Fruit fly (Drosophila melanogaster) whole organism, embryonic: ENCODE data around the gene CG31365.

Experiments
- Abd-B ChIP-seq: fragments of 200-800 bp; sonication (Bioruptor generic); optimal IDR thresholded peaks from 2 replicates; lab custom pipeline; 2018; ENCODE audit warnings: missing biosample characterization, mild to moderate bottlenecking, missing genetic modification characterization, moderate library complexity
- Aef1 ChIP-seq: fragments of 200-800 bp; sonication (Bioruptor generic); IDR thresholded peaks from 3 replicates; pipeline ENCODE4 v1.3.6; 2022; ENCODE audit warnings: missing biosample characterization, missing genetic modification characterization
- Atf-2 ChIP-seq: fragments of 200-800 bp; sonication (Bioruptor generic); optimal IDR thresholded peaks from 2 replicates; lab custom pipeline; 2016; ENCODE audit warnings: missing biosample characterization, missing genetic modification characterization
- CG10274 ChIP-seq: fragments of 200-800 bp; sonication (Bioruptor generic); optimal IDR thresholded peaks from 3 replicates; lab custom pipeline; 2017; ENCODE audit warnings: missing biosample characterization, mild to moderate bottlenecking, missing genetic modification characterization
- CG13894 ChIP-seq: fragments of 200-800 bp; sonication (Bioruptor generic); optimal IDR thresholded peaks from 3 replicates; lab custom pipeline; 2018; ENCODE audit warnings: missing biosample characterization, mild to moderate bottlenecking, missing genetic modification characterization, moderate library complexity
- CG14667 ChIP-seq: fragments of 200-800 bp; sonication (Bioruptor generic); IDR thresholded peaks from 2 replicates; pipeline ENCODE4 v1.3.6; 2022; ENCODE audit warnings: missing biosample characterization, missing genetic modification characterization
- CG14965 ChIP-seq: fragments of 200-800 bp; sonication (Bioruptor generic); optimal IDR thresholded peaks from 2 replicates; lab custom pipeline; 2016; ENCODE audit warnings: missing biosample characterization, missing genetic modification characterization, borderline replicate concordance
- CG15601 ChIP-seq: fragments of 200-800 bp; sonication (Bioruptor generic); optimal IDR thresholded peaks from 3 replicates; lab custom pipeline; 2019; ENCODE audit warnings: missing biosample characterization, mild to moderate bottlenecking, missing genetic modification characterization, moderate library complexity
- CG17385 ChIP-seq: fragments of 200-800 bp; sonication (Bioruptor generic); optimal IDR thresholded peaks from 3 replicates; lab custom pipeline; 2018; ENCODE audit warnings: missing biosample characterization, mild to moderate bottlenecking, missing genetic modification characterization
- CG1792 ChIP-seq: fragments of 200-800 bp; sonication (Bioruptor generic); optimal IDR thresholded peaks from 2 replicates; lab custom pipeline; 2016; ENCODE audit warnings: missing biosample characterization, missing genetic modification characterization
- CG18619 ChIP-seq: fragments of 200-800 bp; sonication (Bioruptor generic); optimal IDR thresholded peaks from 3 replicates; lab custom pipeline; 2017; ENCODE audit warnings: missing biosample characterization, mild to moderate bottlenecking, missing genetic modification characterization
- CG2712 ChIP-seq: fragments of 200-800 bp; optimal IDR thresholded peaks from 3 replicates; lab custom pipeline; 2019; ENCODE audit warnings: missing biosample characterization, mild to moderate bottlenecking, missing genetic modification characterization, moderate library complexity
- CG30020 ChIP-seq: fragments of 200-800 bp; optimal IDR thresholded peaks from 2 replicates; lab custom pipeline; 2019; ENCODE audit warnings: missing biosample characterization, mild to moderate bottlenecking, missing genetic modification characterization, moderate library complexity
- CG3847 ChIP-seq: fragments of 200-800 bp; sonication (Bioruptor generic); IDR thresholded peaks from 2 replicates; pipeline ENCODE4 v1.3.6; 2022; ENCODE audit warnings: missing biosample characterization, missing genetic modification characterization
- CG6175 ChIP-seq: fragments of 200-800 bp; sonication (Bioruptor generic); IDR thresholded peaks from 3 replicates; pipeline ENCODE4 v1.3.6; 2022; ENCODE audit warnings: missing biosample characterization, missing genetic modification characterization
- CG6654 ChIP-seq: fragments of 200-800 bp; sonication (Bioruptor generic); optimal IDR thresholded peaks from 2 replicates; lab custom pipeline; 2017; ENCODE audit warnings: missing biosample characterization, mild to moderate bottlenecking, missing genetic modification characterization
- CG6765 ChIP-seq: fragments of 200-800 bp; sonication (Bioruptor generic); optimal IDR thresholded peaks from 3 replicates; lab custom pipeline; 2017; ENCODE audit warnings: missing biosample characterization, mild to moderate bottlenecking, missing genetic modification characterization
- CG6791 ChIP-seq: fragments of 200-800 bp; sonication (Bioruptor generic); IDR thresholded peaks from 3 replicates; pipeline ENCODE4 v1.3.6; 2022; ENCODE audit warnings: missing biosample characterization, missing genetic modification characterization; ENCODE audit not compliant: partially characterized antibody
- CG8290 ChIP-seq, 3 experiments: fragments of 200-800 bp; sonication (Bioruptor generic); optimal IDR thresholded peaks; 2 replicates each; lab custom pipeline; 2016 to 2019; ENCODE audit warnings: missing biosample characterization in 3 of 3, missing genetic modification characterization in 3 of 3, mild to moderate bottlenecking in 2 of 3, moderate library complexity in 1 of 3
- CG8359 ChIP-seq: fragments of 200-800 bp; sonication (Bioruptor generic); optimal IDR thresholded peaks from 2 replicates; lab custom pipeline; 2017; ENCODE audit warnings: missing biosample characterization, mild to moderate bottlenecking, missing genetic modification characterization, borderline replicate concordance
- D19B ChIP-seq: fragments of 200-800 bp; sonication (Bioruptor generic); optimal IDR thresholded peaks from 2 replicates; lab custom pipeline; 2017; ENCODE audit warnings: missing biosample characterization, mild to moderate bottlenecking, missing genetic modification characterization
- Eip74EF ChIP-seq, 2 experiments: fragments of 200-800 bp in 1 of 2; fragments of >200 bp in 1 of 2; sonication (Bioruptor generic) in 1 of 2; optimal IDR thresholded peaks; 2 replicates each; lab custom pipeline; 2017 to 2019; ENCODE audit warnings: missing biosample characterization in 2 of 2, missing genetic modification characterization in 2 of 2, mild to moderate bottlenecking in 1 of 2, moderate library complexity in 1 of 2
- HmgD ChIP-seq: fragments of 200-800 bp; sonication (Bioruptor generic); optimal IDR thresholded peaks from 3 replicates; lab custom pipeline; 2016; ENCODE audit warnings: missing biosample characterization, missing genetic modification characterization
- Hmx ChIP-seq: fragments of 200-800 bp; sonication (Bioruptor generic); optimal IDR thresholded peaks from 2 replicates; lab custom pipeline; 2016; ENCODE audit warnings: missing biosample characterization, missing genetic modification characterization
- Nf-YA ChIP-seq: fragments of 200-800 bp; sonication (Bioruptor generic); IDR thresholded peaks from 2 replicates; pipeline ENCODE4 v1.3.6; 2022; ENCODE audit warnings: missing biosample characterization, missing genetic modification characterization
- Oaz ChIP-seq: fragments of 200-800 bp; sonication (Bioruptor generic); IDR thresholded peaks from 2 replicates; pipeline ENCODE4 v1.3.6; 2022; ENCODE audit warnings: missing biosample characterization, missing genetic modification characterization
- Optix ChIP-seq: fragments of 200-800 bp; sonication (Bioruptor generic); IDR thresholded peaks from 3 replicates; pipeline ENCODE4 v1.3.6; 2022; ENCODE audit warnings: missing biosample characterization, missing genetic modification characterization
- Six4 ChIP-seq: fragments of 200-800 bp; sonication (Bioruptor generic); optimal IDR thresholded peaks from 2 replicates; lab custom pipeline; 2016; ENCODE audit warnings: missing biosample characterization, missing genetic modification characterization
- Sox102F ChIP-seq: fragments of 200-800 bp; sonication (Bioruptor generic); optimal IDR thresholded peaks from 2 replicates; lab custom pipeline; 2018; ENCODE audit warnings: missing biosample characterization, mild to moderate bottlenecking, missing genetic modification characterization, moderate library complexity
- Spps ChIP-seq: fragments of 200-800 bp; sonication (Bioruptor generic); optimal IDR thresholded peaks from 2 replicates; lab custom pipeline; 2018; ENCODE audit warnings: missing biosample characterization, mild to moderate bottlenecking, missing genetic modification characterization
- ap ChIP-seq: fragments of 200-800 bp; sonication (Bioruptor generic); IDR thresholded peaks from 2 replicates; pipeline ENCODE4 v1.3.6; 2022; ENCODE audit warnings: missing biosample characterization, missing genetic modification characterization
- ash1 ChIP-seq: fragments of 200-800 bp; sonication (Bioruptor generic); optimal IDR thresholded peaks from 2 replicates; lab custom pipeline; 2018; ENCODE audit warnings: missing biosample characterization, mild to moderate bottlenecking, missing genetic modification characterization
- ato ChIP-seq: fragments of 200-800 bp; sonication (Bioruptor generic); IDR thresholded peaks from 2 replicates; pipeline ENCODE4 v1.3.6; 2022; ENCODE audit warnings: missing biosample characterization, missing genetic modification characterization; ENCODE audit not compliant: partially characterized antibody
- bbx ChIP-seq: fragments of 200-800 bp; sonication (Bioruptor generic); IDR thresholded peaks from 2 replicates; pipeline ENCODE4 v1.3.6; 2022; ENCODE audit warnings: missing biosample characterization, missing genetic modification characterization; ENCODE audit not compliant: partially characterized antibody
- cad ChIP-seq: fragments of >200 bp; optimal IDR thresholded peaks from 2 replicates; lab custom pipeline; 2017; ENCODE audit warnings: missing biosample characterization, missing genetic modification characterization
- ci ChIP-seq: fragments of 200-800 bp; sonication (Bioruptor generic); IDR thresholded peaks from 3 replicates; pipeline ENCODE4 v1.3.6; 2022; ENCODE audit warnings: missing biosample characterization, missing genetic modification characterization
- esg ChIP-seq: fragments of 200-800 bp; sonication (Bioruptor generic); conservative IDR thresholded peaks from 2 replicates; pipeline ENCODE4 v1.3.6; 2022; ENCODE audit warnings: missing biosample characterization, missing genetic modification characterization
- gce ChIP-seq: fragments of 200-800 bp; sonication (Bioruptor generic); IDR thresholded peaks from 3 replicates; pipeline ENCODE4 v1.3.6; 2022; ENCODE audit warnings: missing biosample characterization, missing genetic modification characterization
- insv ChIP-seq, 2 experiments: fragments of 200-800 bp; sonication (Bioruptor generic); optimal IDR thresholded peaks; 3 replicates each; lab custom pipeline; 2016 to 2018; ENCODE audit warnings: missing biosample characterization in 2 of 2, missing genetic modification characterization in 2 of 2
- lilli ChIP-seq: fragments of 200-800 bp; sonication (Bioruptor generic); optimal IDR thresholded peaks from 3 replicates; lab custom pipeline; 2016; ENCODE audit warnings: missing biosample characterization, missing genetic modification characterization
- lola ChIP-seq, 3 experiments: fragments of >200 bp in 2 of 3; fragments of 200-800 bp in 1 of 3; sonication (Bioruptor generic) in 1 of 3; optimal IDR thresholded peaks; 2 replicates each; lab custom pipeline; 2017 to 2019; ENCODE audit warnings: missing biosample characterization in 3 of 3, missing genetic modification characterization in 3 of 3, mild to moderate bottlenecking in 1 of 3, moderate library complexity in 1 of 3
- nau ChIP-seq: fragments of 200-800 bp; sonication (Bioruptor generic); optimal IDR thresholded peaks from 3 replicates; lab custom pipeline; 2017; ENCODE audit warnings: missing biosample characterization, mild to moderate bottlenecking, missing genetic modification characterization, missing genetic modification reagents
- nerfin-2 ChIP-seq: fragments of 200-800 bp; sonication (Bioruptor generic); IDR thresholded peaks from 2 replicates; pipeline ENCODE4 v1.3.6; 2022; ENCODE audit warnings: missing biosample characterization, missing genetic modification characterization; ENCODE audit not compliant: partially characterized antibody
- p53 ChIP-seq: fragments of 200-800 bp; sonication (Bioruptor generic); optimal IDR thresholded peaks from 2 replicates; lab custom pipeline; 2016; ENCODE audit warnings: missing biosample characterization, missing genetic modification characterization
- peb ChIP-seq: fragments of 200-800 bp; sonication (Bioruptor generic); IDR thresholded peaks from 2 replicates; pipeline ENCODE4 v1.3.6; 2022; ENCODE audit warnings: missing biosample characterization, missing genetic modification characterization
- prd ChIP-seq, 3 experiments: fragments of >200 bp in 2 of 3; fragments of 200-800 bp in 1 of 3; sonication (Bioruptor generic) in 1 of 3; optimal IDR thresholded peaks in 2 of 3; IDR thresholded peaks in 1 of 3; 2 replicates in 2 of 3; 3 replicates in 1 of 3; pipeline versions ENCODE4 v1.3.6 to Lab custom; 2017 to 2022; ENCODE audit warnings: missing biosample characterization in 1 of 3, missing genetic modification characterization in 1 of 3
- slbo ChIP-seq: fragments of 200-800 bp; sonication (Bioruptor generic); IDR thresholded peaks from 2 replicates; pipeline ENCODE4 v1.3.6; 2022; ENCODE audit warnings: missing biosample characterization, missing genetic modification characterization
- tgo ChIP-seq: fragments of 200-800 bp; sonication (Bioruptor generic); IDR thresholded peaks from 3 replicates; pipeline ENCODE4 v1.3.6; 2022; ENCODE audit warnings: missing biosample characterization, missing genetic modification characterization
- z ChIP-seq: fragments of 200-800 bp; sonication (Bioruptor generic); IDR thresholded peaks from 3 replicates; pipeline ENCODE4 v1.3.6; 2022; ENCODE audit warnings: missing biosample characterization, missing genetic modification characterization
- zfh1 ChIP-seq: fragments of 200-800 bp; sonication (Bioruptor generic); IDR thresholded peaks from 3 replicates; pipeline ENCODE4 v1.3.6; 2022; ENCODE audit warnings: missing biosample characterization, missing genetic modification characterization

The CG31365 gene

dm6 chr3R:23174739-23175138 is 48.5 kb upstream of the CG31365 start (continued):
- TF ChIP-seq nerfin-2 (GFP tag; lab: Robert Waterston, UW) (no peak), esg (GFP tag; lab: Robert Waterston, UW) (peak; percentile 56), ash1 (GFP tag; lab: Kevin White, UChicago) (no peak), CG3847 (GFP tag; lab: Robert Waterston, UW) (no peak), CG18619 (GFP tag; lab: Kevin White, UChicago) (peak; percentile 18), CG8290 (GFP tag; optimal IDR thresholded peaks at IDR 0.05; lab: Kevin White, UChicago) (no peak), CG8290 (tag; optimal IDR thresholded peaks at IDR 0.05; lab: Kevin White, UChicago) (peak in 1 of 2 experiments; percentile 50), ci (GFP tag; lab: Robert Waterston, UW) (peak; percentile 81), slbo (no peak), Nf-YA (no peak), Oaz (GFP tag; lab: Robert Waterston, UW) (no peak), CG2712 (tag; lab: Kevin White, UChicago) (peak; percentile 30), CG1792 (no peak), z (GFP tag; lab: Robert Waterston, UW) (no peak), CG14667 (no peak), p53 (GFP tag; lab: Kevin White, UChicago) (no peak), ato (GFP tag; lab: Robert Waterston, UW) (no peak), CG6175 (no peak), tgo (no peak), CG6654 (no peak), CG17385 (GFP tag; lab: Kevin White, UChicago) (peak; percentile 46), CG14965 (no peak), nau (GFP tag; lab: Kevin White, UChicago) (no peak), CG15601 (peak; percentile 13), gce (GFP tag; lab: Robert Waterston, UW) (no peak), prd (optimal IDR thresholded peaks at IDR 0.05; lab: Kevin White, UChicago) (no peak), prd (GFP tag; IDR thresholded peaks at IDR 0.05; lab: Robert Waterston, UW) (no peak), CG6791 (no peak), Abd-B (peak; percentile 56), Sox102F (GFP tag; lab: Kevin White, UChicago) (peak; percentile 80), CG6765 (no peak), ap (peak; percentile 60; the same call in 1 of the 2 replicates), D19B (GFP tag; lab: Kevin White, UChicago) (no peak), Eip74EF (GFP tag; optimal IDR thresholded peaks at IDR 0.05; lab: Kevin White, UChicago) (peak in 1 of 2 experiments; percentile 55), peb (GFP tag; lab: Robert Waterston, UW) (no peak), Optix (no peak), Spps (no peak), lilli (peak; percentile 14), CG30020 (tag; lab: Kevin White, UChicago) (no peak), lola (GFP tag; optimal IDR thresholded peaks at IDR 0.05; lab: Kevin White, UChicago) (peak in 1 of 3 experiments; percentile 60), cad (GFP tag; lab: Kevin White, UChicago) (no peak), CG13894 (no peak), HmgD (GFP tag; lab: Kevin White, UChicago) (no peak), insv (GFP tag; optimal IDR thresholded peaks at IDR 0.05; lab: Kevin White, UChicago) (no peak), CG10274 (GFP tag; lab: Kevin White, UChicago) (no peak), Atf-2 (GFP tag; lab: Kevin White, UChicago) (no peak), bbx (GFP tag; lab: Robert Waterston, UW) (no peak), CG8359 (GFP tag; lab: Kevin White, UChicago) (peak; percentile 8), Hmx (GFP tag; lab: Kevin White, UChicago) (no peak), zfh1 (GFP tag; lab: Robert Waterston, UW) (no peak), Six4 (no peak), Aef1 (GFP tag; lab: Robert Waterston, UW) (peak; percentile 36; the same call in 1 of the 3 replicates)
